Worm (Caenorhabditis elegans) whole organism, late embryonic: ENCODE measurements around the gene Y39A1A.18.

Experiments
- C08G9.2 ChIP-seq: sonication (generic microtip); optimal IDR thresholded peaks from 2 replicates; lab custom pipeline; 2016; ENCODE audit warnings: mild to moderate bottlenecking, missing genetic modification characterization, moderate library complexity, missing compliant biosample characterization
- C38D4.7 ChIP-seq: fragments of 200-800 bp; sonication (Bioruptor generic); optimal IDR thresholded peaks from 2 replicates; lab custom pipeline; 2018; ENCODE audit warnings: mild to moderate bottlenecking, missing genetic modification characterization, moderate library complexity, missing compliant biosample characterization
- F13H6.1 ChIP-seq: sonication (generic microtip); optimal IDR thresholded peaks from 2 replicates; lab custom pipeline; 2016; ENCODE audit warnings: missing genetic modification characterization, missing compliant biosample characterization
- K09A11.1 ChIP-seq: sonication (generic microtip); optimal IDR thresholded peaks from 2 replicates; lab custom pipeline; 2017; ENCODE audit warnings: antibody characterized with exemption, mild to moderate bottlenecking, missing genetic modification characterization, missing compliant biosample characterization; ENCODE audit not compliant: insufficient read depth
- Y22D7AL.16 ChIP-seq: sonication (generic microtip); optimal IDR thresholded peaks from 2 replicates; lab custom pipeline; 2016; ENCODE audit warnings: missing genetic modification characterization, missing compliant biosample characterization
- ceh-19 ChIP-seq: fragments of 200-800 bp; sonication (Bioruptor generic); optimal IDR thresholded peaks from 2 replicates; lab custom pipeline; 2018; ENCODE audit warnings: mild to moderate bottlenecking, missing genetic modification characterization, missing compliant biosample characterization
- ceh-22 ChIP-seq: sonication (generic microtip); optimal IDR thresholded peaks from 2 replicates; lab custom pipeline; 2017; ENCODE audit warnings: missing biosample characterization, missing genetic modification characterization
- ceh-24 ChIP-seq: sonication (generic microtip); optimal IDR thresholded peaks from 2 replicates; lab custom pipeline; 2016; ENCODE audit warnings: mild to moderate bottlenecking, missing genetic modification characterization, missing compliant biosample characterization
- ceh-30 ChIP-seq: fragments of 150-350 bp; optimal IDR thresholded peaks from 2 replicates; lab custom pipeline; 2014; ENCODE audit warnings: missing biosample characterization, missing genetic modification characterization
- ceh-31 ChIP-seq: sonication (generic microtip); optimal IDR thresholded peaks from 2 replicates; lab custom pipeline; 2016; ENCODE audit warnings: missing genetic modification characterization, missing compliant biosample characterization
- ceh-45 ChIP-seq: fragments of 200-800 bp; sonication (Bioruptor generic); IDR thresholded peaks from 2 replicates; pipeline ENCODE4 v1.3.6; 2022; ENCODE audit warnings: missing genetic modification reagents, missing genetic modification characterization, missing compliant biosample characterization
- ceh-6 ChIP-seq: fragments of 200-800 bp; sonication (Bioruptor generic); optimal IDR thresholded peaks from 2 replicates; lab custom pipeline; 2018; ENCODE audit warnings: mild to moderate bottlenecking, missing genetic modification characterization, missing compliant biosample characterization
- che-1 ChIP-seq: sonication (generic microtip); optimal IDR thresholded peaks from 2 replicates; lab custom pipeline; 2016; ENCODE audit warnings: mild to moderate bottlenecking, missing genetic modification characterization, missing compliant biosample characterization
- dmd-4 ChIP-seq: sonication (generic microtip); optimal IDR thresholded peaks from 2 replicates; lab custom pipeline; 2016; ENCODE audit warnings: borderline replicate concordance, missing genetic modification characterization, missing compliant biosample characterization
- elt-2 ChIP-seq: sonication (generic microtip); optimal IDR thresholded peaks from 2 replicates; lab custom pipeline; 2016; ENCODE audit warnings: missing genetic modification reagents, missing genetic modification characterization, missing compliant biosample characterization
- eyg-1 ChIP-seq: sonication (generic microtip); optimal IDR thresholded peaks from 2 replicates; lab custom pipeline; 2016; ENCODE audit warnings: missing genotype, missing genetic modification characterization, missing compliant biosample characterization
- fax-1 ChIP-seq: sonication (generic microtip); optimal IDR thresholded peaks from 2 replicates; lab custom pipeline; 2016; ENCODE audit warnings: missing genotype, missing genetic modification characterization, missing compliant biosample characterization
- fkh-10 ChIP-seq: fragments of 150-350 bp; optimal IDR thresholded peaks from 2 replicates; lab custom pipeline; 2014; ENCODE audit warnings: missing biosample characterization, missing genetic modification reagents, missing genetic modification characterization
- gmeb-2 ChIP-seq: sonication (generic microtip); optimal IDR thresholded peaks from 2 replicates; lab custom pipeline; 2016; ENCODE audit warnings: missing genetic modification characterization, inconsistent platforms, missing compliant biosample characterization
- hlh-13 ChIP-seq: fragments of 200-800 bp; sonication (Bioruptor generic); optimal IDR thresholded peaks from 2 replicates; lab custom pipeline; 2018; ENCODE audit warnings: mild to moderate bottlenecking, missing genetic modification characterization, missing compliant biosample characterization
- hlh-15 ChIP-seq: sonication (generic microtip); optimal IDR thresholded peaks from 2 replicates; lab custom pipeline; 2016; ENCODE audit warnings: missing genetic modification characterization, missing compliant biosample characterization
- hlh-8 ChIP-seq: sonication (generic microtip); optimal IDR thresholded peaks from 2 replicates; lab custom pipeline; 2016; ENCODE audit warnings: missing genotype, missing genetic modification characterization, missing compliant biosample characterization
- lim-6 ChIP-seq: sonication (generic microtip); optimal IDR thresholded peaks from 2 replicates; lab custom pipeline; 2016; ENCODE audit warnings: missing genetic modification characterization, missing compliant biosample characterization
- lin-11 ChIP-seq: fragments of 200-800 bp; sonication (Bioruptor generic); optimal IDR thresholded peaks from 2 replicates; lab custom pipeline; 2018; ENCODE audit warnings: mild to moderate bottlenecking, missing genetic modification characterization, missing compliant biosample characterization
- madf-2 ChIP-seq: sonication (generic microtip); optimal IDR thresholded peaks from 2 replicates; lab custom pipeline; 2017; ENCODE audit warnings: missing genetic modification characterization, missing compliant biosample characterization
- mec-3 ChIP-seq: sonication (generic microtip); optimal IDR thresholded peaks from 2 replicates; lab custom pipeline; 2016; ENCODE audit warnings: borderline replicate concordance, missing genetic modification characterization, missing compliant biosample characterization
- nfya-1 ChIP-seq: sonication (generic microtip); optimal IDR thresholded peaks from 2 replicates; lab custom pipeline; 2017; ENCODE audit warnings: missing genetic modification characterization, mild to moderate bottlenecking, missing compliant biosample characterization, antibody characterized with exemption, moderate library complexity
- nhr-11 ChIP-seq: fragments of 150-350 bp; optimal IDR thresholded peaks from 2 replicates; lab custom pipeline; 2014; ENCODE audit warnings: missing biosample characterization, missing genetic modification characterization
- nhr-232 ChIP-seq: sonication (generic microtip); optimal IDR thresholded peaks from 2 replicates; lab custom pipeline; 2016; ENCODE audit warnings: missing genetic modification characterization, missing compliant biosample characterization
- npax-4 ChIP-seq: sonication (generic microtip); optimal IDR thresholded peaks from 2 replicates; lab custom pipeline; 2016; ENCODE audit warnings: missing genetic modification characterization, missing compliant biosample characterization
- odd-2 ChIP-seq: sonication (generic microtip); optimal IDR thresholded peaks from 2 replicates; lab custom pipeline; 2017; ENCODE audit warnings: antibody characterized with exemption, mild to moderate bottlenecking, missing genetic modification characterization, missing compliant biosample characterization
- pag-3 ChIP-seq: sonication (generic microtip); optimal IDR thresholded peaks from 2 replicates; lab custom pipeline; 2016; ENCODE audit warnings: missing compliant biosample characterization, missing genetic modification characterization, borderline replicate concordance
- pax-1 ChIP-seq: fragments of 150-350 bp; optimal IDR thresholded peaks from 2 replicates; lab custom pipeline; 2014; ENCODE audit warnings: missing biosample characterization, missing genetic modification characterization
- pha-2 ChIP-seq: sonication (generic microtip); optimal IDR thresholded peaks from 2 replicates; lab custom pipeline; 2017; ENCODE audit warnings: mild to moderate bottlenecking, missing genetic modification characterization, missing compliant biosample characterization
- rnt-1 ChIP-seq: sonication (generic microtip); optimal IDR thresholded peaks from 2 replicates; lab custom pipeline; 2016; ENCODE audit warnings: missing genetic modification characterization, missing compliant biosample characterization
- sox-2 ChIP-seq: fragments of 200-800 bp; sonication (Bioruptor generic); IDR thresholded peaks from 2 replicates; pipeline ENCODE4 v1.3.6; 2022; ENCODE audit warnings: missing genetic modification reagents, missing genetic modification characterization, missing compliant biosample characterization
- sox-4 ChIP-seq: sonication (generic microtip); optimal IDR thresholded peaks from 2 replicates; lab custom pipeline; 2017; ENCODE audit warnings: mild to moderate bottlenecking, missing genetic modification characterization, inconsistent platforms, missing compliant biosample characterization
- syd-9 ChIP-seq: sonication (generic microtip); optimal IDR thresholded peaks from 2 replicates; lab custom pipeline; 2016; ENCODE audit warnings: mild to moderate bottlenecking, missing genetic modification characterization, moderate library complexity, missing compliant biosample characterization
- tbx-7 ChIP-seq: sonication (generic microtip); optimal IDR thresholded peaks from 2 replicates; lab custom pipeline; 2016; ENCODE audit warnings: missing genotype, missing genetic modification characterization, missing compliant biosample characterization
- ttx-3 ChIP-seq: sonication (generic microtip); optimal IDR thresholded peaks from 2 replicates; lab custom pipeline; 2016; ENCODE audit warnings: missing genetic modification reagents, missing genetic modification characterization, missing compliant biosample characterization
- unc-55 ChIP-seq: sonication (generic microtip); optimal IDR thresholded peaks from 2 replicates; lab custom pipeline; 2017; ENCODE audit warnings: missing biosample characterization, missing genetic modification reagents, missing genetic modification characterization
- unc-86 ChIP-seq: sonication (generic microtip); optimal IDR thresholded peaks from 2 replicates; lab custom pipeline; 2016; ENCODE audit warnings: missing genetic modification characterization, missing compliant biosample characterization
- ztf-16 ChIP-seq: sonication (generic microtip); optimal IDR thresholded peaks from 2 replicates; lab custom pipeline; 2017; ENCODE audit warnings: missing genetic modification characterization, missing compliant biosample characterization

Gene Y39A1A.18

DNA sequence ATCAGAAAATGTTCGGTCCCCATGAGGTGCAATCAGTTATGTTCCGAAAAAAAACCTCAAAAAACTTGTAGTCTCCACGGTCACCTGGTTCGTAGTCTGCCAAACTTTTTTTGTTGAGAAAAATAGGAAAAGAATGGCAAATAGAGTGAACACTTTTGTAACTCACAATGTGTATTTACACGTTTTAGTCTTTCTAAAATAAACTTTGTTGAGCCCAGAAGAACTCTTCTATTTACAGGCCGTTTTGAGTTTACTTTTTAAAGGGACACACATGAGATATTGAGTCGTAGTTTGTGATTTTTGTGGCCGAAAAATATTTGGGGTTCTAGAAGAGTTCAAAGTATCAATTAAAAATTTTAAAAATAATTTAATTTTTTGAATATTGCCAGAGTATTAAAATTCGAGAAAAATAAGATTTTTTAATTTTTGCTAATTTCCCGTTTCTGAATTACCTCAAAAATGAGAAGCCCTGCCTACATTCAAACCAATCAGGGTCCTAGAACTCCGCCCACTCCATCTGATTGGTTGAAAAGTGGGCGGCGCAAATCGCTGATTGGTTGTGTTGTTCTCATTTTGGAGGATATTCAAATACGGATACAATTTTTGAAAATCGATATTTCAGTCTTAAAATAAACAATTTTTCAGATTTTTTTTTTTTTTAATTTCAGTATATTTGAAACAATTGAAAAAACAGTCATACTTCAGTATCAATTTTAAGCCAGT, 40.4 kb upstream of the Y39A1A.18 start:
- peak; percentile 93 for TF ChIP-seq nfya-1 (tag; lab: Kevin White, UChicago)
- TF ChIP-seq fkh-10 (GFP tag; lab: Kevin White, UChicago): no peak

DNA sequence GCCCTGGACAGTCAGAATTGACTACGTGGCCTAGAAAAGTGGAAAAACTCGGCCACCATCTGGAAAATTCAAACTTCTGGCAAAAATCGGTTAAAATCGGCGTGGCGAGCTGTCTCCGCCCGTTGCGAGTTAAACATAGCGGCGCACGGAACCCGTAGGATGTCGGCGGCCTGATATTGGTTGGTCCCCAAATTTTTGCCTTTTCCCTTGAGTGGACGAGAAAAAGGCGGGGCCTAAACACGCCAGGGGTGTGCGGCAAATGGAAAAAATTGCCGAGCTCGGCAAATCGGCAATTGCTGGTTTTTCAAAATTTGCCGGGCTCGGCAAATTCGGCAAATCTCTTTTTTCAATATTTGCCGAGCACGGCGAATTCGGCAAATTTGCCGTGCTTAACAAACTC, 39.0 kb upstream of the Y39A1A.18 start:
- TF ChIP-seq ceh-19 (no peak), madf-2 (tag; lab: Kevin White, UChicago) (no peak)

DNA sequence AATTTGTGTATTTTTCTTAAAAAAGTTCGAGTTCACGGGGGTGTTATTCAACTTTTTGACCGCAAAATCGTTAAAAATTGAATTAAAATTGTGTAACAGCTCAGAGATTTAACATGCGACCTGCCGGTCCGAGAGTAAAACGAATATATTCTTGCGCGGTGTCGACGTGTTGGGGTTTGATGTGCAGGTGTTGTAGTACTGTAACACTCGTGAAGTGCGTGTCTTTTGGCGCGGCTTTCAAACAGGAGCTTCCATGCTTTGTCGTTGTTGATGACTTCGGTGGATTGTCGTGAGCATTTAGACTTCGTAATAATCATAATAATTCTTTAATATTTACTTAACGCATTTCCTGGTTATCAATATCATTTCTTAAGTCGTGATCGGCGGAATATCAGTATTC, 36.2 kb upstream of the Y39A1A.18 start, which contains the start of gene tat-3:
Gene tat-3, minus strand, starts transcription at position 196 of the 400 bp plus-strand sequence.
- TF ChIP-seq odd-2 (tag; lab: Kevin White, UChicago) (no peak), sox-4 (tag; lab: Kevin White, UChicago) (no peak), gmeb-2 (tag; lab: Kevin White, UChicago) (no peak), Y22D7AL.16 (no peak), che-1 (tag; lab: Kevin White, UChicago) (no peak), lin-11 (tag; lab: Kevin White, UChicago) (no peak), C08G9.2 (tag; lab: Kevin White, UChicago) (no peak), ztf-16 (tag; lab: Kevin White, UChicago) (no peak), mec-3 (no peak), fkh-10 (GFP tag; lab: Kevin White, UChicago) (no peak), tbx-7 (tag; lab: Kevin White, UChicago) (no peak), ceh-30 (tag; lab: Kevin White, UChicago) (no peak), unc-86 (tag; lab: Kevin White, UChicago) (no peak)

DNA sequence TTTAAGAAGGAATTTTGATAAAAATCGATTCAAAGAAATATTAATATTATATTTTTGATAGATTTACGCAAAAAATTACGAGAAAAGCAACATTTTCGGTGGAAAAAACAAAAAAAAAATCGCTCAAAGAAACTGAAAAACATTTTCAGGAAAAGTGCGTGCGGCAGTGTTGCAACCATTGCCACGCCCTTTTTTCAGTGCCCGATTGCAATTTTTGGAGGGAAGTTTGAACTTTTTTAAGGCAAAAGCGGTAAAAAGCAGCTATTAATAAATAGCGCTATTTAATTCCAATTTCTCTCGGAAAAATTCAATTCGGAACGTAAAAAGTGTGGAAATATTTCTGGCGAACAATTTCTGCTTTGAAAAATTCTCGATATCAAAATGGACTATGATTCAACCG, 26.8 kb upstream of the Y39A1A.18 start:
- TF ChIP-seq syd-9 (tag; lab: Kevin White, UChicago) (no peak), pax-1 (no peak), C38D4.7 (no peak), ceh-6 (no peak), nfya-1 (tag; lab: Kevin White, UChicago) (no peak), ceh-30 (tag; lab: Kevin White, UChicago) (no peak), eyg-1 (tag; lab: Kevin White, UChicago) (no peak), che-1 (tag; lab: Kevin White, UChicago) (no peak), dmd-4 (no peak), nhr-232 (tag; lab: Kevin White, UChicago) (no peak), fkh-10 (GFP tag; lab: Kevin White, UChicago) (no peak), ceh-45 (no peak), fax-1 (tag; lab: Kevin White, UChicago) (no peak), hlh-13 (no peak)
- TF ChIP-seq, all 69 proteins: peak for 0

DNA sequence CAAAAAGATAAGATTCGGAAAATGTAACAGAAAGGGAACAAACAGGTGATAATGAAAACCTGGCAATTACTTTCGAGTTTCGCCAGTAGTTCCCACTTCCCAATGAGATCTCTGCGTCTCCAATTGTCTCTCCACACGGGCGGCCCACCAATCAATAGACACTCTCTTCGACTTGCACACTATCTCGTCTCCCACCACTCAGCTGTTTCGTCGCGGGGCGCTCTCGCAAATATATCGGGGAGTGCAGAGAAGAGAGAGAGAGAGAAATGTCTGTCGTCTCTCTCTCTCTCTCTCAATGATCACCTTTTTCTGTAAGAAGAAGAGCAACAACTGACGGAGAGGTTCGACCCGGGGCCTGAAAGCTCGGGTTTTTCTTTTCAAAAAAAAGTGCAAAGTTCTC, 25.9 kb upstream of the Y39A1A.18 start:
- TF ChIP-seq lim-6 (no peak), F13H6.1 (tag; lab: Kevin White, UChicago) (peak; percentile 32), sox-2 (peak; percentile 17; the same call in 1 of the 2 replicates), K09A11.1 (tag; lab: Kevin White, UChicago) (peak; percentile 29), hlh-15 (no peak), ceh-45 (no peak), hlh-8 (tag; lab: Kevin White, UChicago) (no peak), nhr-11 (no peak), ceh-19 (peak; percentile 24), fkh-10 (GFP tag; lab: Kevin White, UChicago) (no peak), C38D4.7 (no peak), ceh-22 (tag; lab: Kevin White, UChicago) (no peak), unc-55 (GFP tag; lab: Kevin White, UChicago) (peak; percentile 90), pha-2 (tag; lab: Kevin White, UChicago) (no peak), npax-4 (tag; lab: Kevin White, UChicago) (no peak), madf-2 (tag; lab: Kevin White, UChicago) (no peak), ceh-24 (tag; lab: Kevin White, UChicago) (no peak), unc-86 (tag; lab: Kevin White, UChicago) (no peak), gmeb-2 (tag; lab: Kevin White, UChicago) (no peak), pag-3 (tag; lab: Kevin White, UChicago) (no peak), ttx-3 (tag; lab: Kevin White, UChicago) (no peak), lin-11 (tag; lab: Kevin White, UChicago) (no peak), tbx-7 (tag; lab: Kevin White, UChicago) (no peak), ceh-31 (peak; percentile 85), elt-2 (peak; percentile 41), rnt-1 (peak; percentile 70)
